Fruit fly (Drosophila melanogaster) whole organism, embryonic: ENCODE measurements around the gene Sfp33A3.

Experiments
- B-H1 ChIP-seq: fragments of 200-800 bp; sonication (Bioruptor generic); IDR thresholded peaks from 3 replicates; pipeline ENCODE4 v1.3.6; 2022; ENCODE audit warnings: missing biosample characterization, missing genetic modification characterization
- CG10565 ChIP-seq: fragments of 200-800 bp; sonication (Bioruptor generic); optimal IDR thresholded peaks from 3 replicates; lab custom pipeline; 2016; ENCODE audit warnings: missing biosample characterization, mild to moderate bottlenecking, missing genetic modification characterization
- CG18599 ChIP-seq: fragments of 200-800 bp; sonication (Bioruptor generic); optimal IDR thresholded peaks from 3 replicates; lab custom pipeline; 2017; ENCODE audit warnings: missing biosample characterization, missing genetic modification characterization, mild to moderate bottlenecking, moderate library complexity, missing genetic modification reagents
- CG3163 ChIP-seq: fragments of 200-800 bp; sonication (Bioruptor generic); optimal IDR thresholded peaks from 3 replicates; lab custom pipeline; 2016; ENCODE audit warnings: missing biosample characterization, missing genetic modification characterization
- CG33213 ChIP-seq: fragments of 200-800 bp; sonication (Bioruptor generic); optimal IDR thresholded peaks from 3 replicates; lab custom pipeline; 2016; ENCODE audit warnings: missing biosample characterization, missing genetic modification characterization
- CG4820 ChIP-seq: fragments of 200-800 bp; sonication (Bioruptor generic); optimal IDR thresholded peaks from 3 replicates; lab custom pipeline; 2016; ENCODE audit warnings: missing biosample characterization, missing genetic modification characterization
- CTCF ChIP-seq: fragments of 200-800 bp; sonication (Bioruptor generic); optimal IDR thresholded peaks from 2 replicates; lab custom pipeline; 2017; ENCODE audit warnings: missing biosample characterization, mild to moderate bottlenecking, missing genetic modification characterization, moderate library complexity
- Dfd ChIP-seq, 2 experiments: fragments of >200 bp; optimal IDR thresholded peaks; 2 replicates each; lab custom pipeline; 2017; ENCODE audit warnings: missing biosample characterization in 2 of 2, missing genetic modification characterization in 2 of 2
- Gug ChIP-seq: fragments of 200-800 bp; sonication (Bioruptor generic); IDR thresholded peaks from 4 replicates; pipeline ENCODE4 v1.3.6; 2022; ENCODE audit warnings: missing biosample characterization, missing genetic modification characterization
- Hr51 ChIP-seq, 2 experiments: fragments of 200-800 bp; sonication (Bioruptor generic); optimal IDR thresholded peaks; 2 replicates in 1 of 2; 3 replicates in 1 of 2; lab custom pipeline; 2016 to 2018; ENCODE audit warnings: missing biosample characterization in 2 of 2, missing genetic modification characterization in 2 of 2, mild to moderate bottlenecking in 1 of 2, moderate library complexity in 1 of 2
- Med ChIP-seq: fragments of 200-800 bp; sonication (Bioruptor generic); peaks from one replicate; lab custom pipeline; 2016; ENCODE audit warnings: missing biosample characterization, missing genetic modification characterization, mild to moderate bottlenecking, inconsistent platforms, moderate library complexity
- Spps ChIP-seq: fragments of 200-800 bp; sonication (Bioruptor generic); optimal IDR thresholded peaks from 2 replicates; lab custom pipeline; 2018; ENCODE audit warnings: missing biosample characterization, mild to moderate bottlenecking, missing genetic modification characterization
- Trl ChIP-seq, 3 experiments: fragments of >200 bp in 2 of 3; fragments of 200-800 bp in 1 of 3; sonication (Bioruptor generic) in 1 of 3; optimal IDR thresholded peaks; 2 replicates in 1 of 3; 3 replicates in 2 of 3; lab custom pipeline; 2016 to 2017; ENCODE audit warnings: missing biosample characterization in 1 of 3, missing genetic modification characterization in 1 of 3
- chinmo ChIP-seq: fragments of 200-800 bp; sonication (Bioruptor generic); IDR thresholded peaks from 4 replicates; pipeline ENCODE4 v1.3.6; 2022; ENCODE audit warnings: missing biosample characterization, missing genetic modification characterization; ENCODE audit not compliant: partially characterized antibody
- kah ChIP-seq: fragments of 200-800 bp; sonication (Bioruptor generic); optimal IDR thresholded peaks from 2 replicates; lab custom pipeline; 2018; ENCODE audit warnings: missing biosample characterization, mild to moderate bottlenecking, missing genetic modification characterization
- lbe ChIP-seq: fragments of 200-800 bp; sonication (Bioruptor generic); optimal IDR thresholded peaks from 2 replicates; lab custom pipeline; 2016; ENCODE audit warnings: missing biosample characterization, mild to moderate bottlenecking, missing genetic modification characterization
- lilli ChIP-seq: fragments of 200-800 bp; sonication (Bioruptor generic); optimal IDR thresholded peaks from 3 replicates; lab custom pipeline; 2016; ENCODE audit warnings: missing biosample characterization, missing genetic modification characterization
- odd ChIP-seq: fragments of 200-800 bp; sonication (Bioruptor generic); optimal IDR thresholded peaks from 2 replicates; lab custom pipeline; 2017; ENCODE audit warnings: missing biosample characterization, mild to moderate bottlenecking, missing genetic modification characterization
- onecut ChIP-seq: fragments of 200-800 bp; sonication (Bioruptor generic); IDR thresholded peaks from 2 replicates; pipeline ENCODE4 v1.3.6; 2022; ENCODE audit warnings: missing biosample characterization, missing genetic modification characterization
- scrt ChIP-seq: fragments of 200-800 bp; sonication (Bioruptor generic); optimal IDR thresholded peaks from 2 replicates; lab custom pipeline; 2018; ENCODE audit warnings: missing biosample characterization, mild to moderate bottlenecking, missing genetic modification characterization, moderate library complexity
- sens ChIP-seq: fragments of 200-800 bp; sonication (Bioruptor generic); peaks from one replicate; lab custom pipeline; 2016; ENCODE audit warnings: missing biosample characterization, missing genetic modification characterization
- sqz ChIP-seq: fragments of 200-800 bp; sonication (Bioruptor generic); optimal IDR thresholded peaks from 3 replicates; lab custom pipeline; 2018; ENCODE audit warnings: missing biosample characterization, mild to moderate bottlenecking, missing genetic modification characterization
- zen2 ChIP-seq: fragments of 200-800 bp; sonication (Bioruptor generic); IDR thresholded peaks from 3 replicates; pipeline ENCODE4 v1.3.6; 2022; ENCODE audit warnings: missing biosample characterization, missing genetic modification characterization; ENCODE audit not compliant: partially characterized antibody

The Sfp33A3 gene

dm6 chr2L:11874890-11875289 lies 35.2 kb downstream of the Sfp33A3 start:
- TF ChIP-seq Trl (optimal IDR thresholded peaks at IDR 0.05; lab: Kevin White, UChicago): peak; percentile 42 to 60
- TF ChIP-seq Trl (GFP tag; optimal IDR thresholded peaks at IDR 0.05; lab: Kevin White, UChicago): no peak
- no peak for TF ChIP-seq zen2 (GFP tag; lab: Robert Waterston, UW)
- no peak for TF ChIP-seq CG4820 (GFP tag; lab: Kevin White, UChicago)
- TF ChIP-seq chinmo: 0 out of 4 replicates have a peak, but pooled peaks have one; percentile 15
- TF ChIP-seq CG10565: no peak
- peak; percentile 96 for TF ChIP-seq kah (GFP tag; lab: Kevin White, UChicago)
- peak; percentile 61 for TF ChIP-seq onecut (GFP tag; lab: Robert Waterston, UW)
- TF ChIP-seq scrt (GFP tag; lab: Kevin White, UChicago): peak; percentile 98
- TF ChIP-seq lilli: no peak
- TF ChIP-seq sqz (GFP tag; lab: Kevin White, UChicago): peak; percentile 3
- no peak for TF ChIP-seq Dfd (GFP tag; optimal IDR thresholded peaks at IDR 0.05; lab: Kevin White, UChicago)
- TF ChIP-seq sens: peak; percentile 8

dm6 chr2L:11878812-11879328 lies 39.2 kb downstream of the Sfp33A3 start:
- TF ChIP-seq Trl (optimal IDR thresholded peaks at IDR 0.05; lab: Kevin White, UChicago) (peak; percentile 48 to 75), Trl (GFP tag; optimal IDR thresholded peaks at IDR 0.05; lab: Kevin White, UChicago) (no peak), CG3163 (GFP tag; lab: Kevin White, UChicago) (peak; percentile 81), odd (no peak), lbe (GFP tag; lab: Kevin White, UChicago) (no peak), Spps (tag; lab: Kevin White, UChicago) (no peak), Hr51 (GFP tag; optimal IDR thresholded peaks at IDR 0.05; lab: Kevin White, UChicago) (no peak), CTCF (peak; percentile 90), sqz (GFP tag; lab: Kevin White, UChicago) (no peak), Gug (no peak), Med (GFP tag; lab: Kevin White, UChicago) (peak; percentile 10), B-H1 (no peak), CG33213 (no peak), CG18599 (GFP tag; lab: Kevin White, UChicago) (no peak)
